Worm (Caenorhabditis elegans) whole organism, dauer: ENCODE results near the gene madf-4.
"Not testable (repeated sequence)": the region's sequence is repeated elsewhere in the genome, so short reads cannot be mapped to it uniquely, and the experiment has no call there.

Experiments used
- unc-62 ChIP-seq: sonication (generic microtip); optimal IDR thresholded peaks from 2 replicates; lab custom pipeline; 2017; ENCODE audit warnings: missing biosample characterization, missing genetic modification reagents, missing genetic modification characterization

The madf-4 gene

DNA sequence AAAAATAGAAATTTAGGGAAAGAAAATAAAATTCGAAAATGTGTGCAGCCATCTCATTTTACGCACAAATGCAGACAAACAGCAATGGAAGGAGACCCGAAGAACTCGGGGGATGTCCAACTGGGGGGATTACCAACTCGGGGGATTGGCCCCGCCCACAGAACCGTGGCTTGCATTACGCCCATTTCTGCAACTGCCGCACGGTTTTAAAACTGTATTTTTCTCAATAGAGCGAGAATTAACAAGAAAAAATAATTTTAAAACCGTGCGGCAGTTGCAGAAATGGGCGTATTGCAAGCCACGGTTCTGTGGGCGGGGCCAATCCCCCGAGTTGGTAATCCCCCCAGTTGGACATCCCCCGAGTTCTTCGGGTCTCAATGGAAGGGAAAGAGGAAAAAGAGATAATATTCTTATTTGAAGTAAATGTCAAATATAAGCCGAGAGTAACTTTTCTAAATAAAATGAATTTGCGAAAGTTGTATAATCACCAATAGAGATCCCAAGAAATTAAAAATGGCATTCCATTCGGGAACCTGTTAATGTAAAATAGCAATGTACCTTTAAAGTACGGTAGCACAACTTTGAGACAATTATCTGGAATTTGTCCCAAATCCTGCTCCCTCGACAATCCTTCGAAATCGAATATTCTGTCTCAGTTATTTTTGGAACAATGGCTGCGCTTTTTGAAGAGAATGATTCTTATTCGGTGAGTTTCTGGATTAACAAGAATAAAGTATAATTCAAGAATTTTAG is 18.6 kb upstream of the madf-4 start, which contains the start of the genes ruvb-1 and tofu-1:
Gene ruvb-1 (minus strand): TSS at position 72 of the 753 bp plus-strand sequence.
Gene tofu-1 (plus strand): TSS at position 417 of the 753 bp plus-strand sequence.
- TF ChIP-seq unc-62 (GFP tag; lab: Kevin White, UChicago) = not testable (repeated sequence)

- no peak for TF ChIP-seq unc-62 (GFP tag; lab: Kevin White, UChicago)
Measured at ce11 chrV:9978425-9978824, 16.1 kb upstream of the madf-4 start.

DNA sequence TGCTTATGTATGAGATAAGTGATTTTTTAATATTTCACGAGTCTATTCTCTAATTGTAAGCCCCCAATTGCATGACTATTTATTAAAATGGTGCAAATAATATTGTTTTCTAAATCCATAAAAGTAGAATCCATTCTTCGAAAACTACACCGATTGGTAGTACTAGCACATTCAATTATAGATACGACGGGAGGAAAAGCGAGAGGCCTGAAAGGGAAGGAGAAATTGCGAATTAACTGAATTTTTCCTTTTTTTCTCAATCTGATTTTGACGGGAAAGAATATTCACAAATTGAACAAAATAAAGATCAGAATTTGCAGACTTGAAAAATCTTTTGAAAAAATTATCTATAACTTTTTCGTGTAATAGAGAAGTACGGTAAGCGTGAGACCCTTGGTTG is 14.9 kb upstream of the madf-4 start:
- TF ChIP-seq unc-62 (GFP tag; lab: Kevin White, UChicago) = no peak

ce11 chrV:9976138-9976537 is 13.8 kb upstream of the madf-4 start, which contains the start of gene unc-41:
TSS of gene unc-41 (minus strand) at chrV:9976238.
- TF ChIP-seq unc-62 (GFP tag; lab: Kevin White, UChicago) = no peak

DNA sequence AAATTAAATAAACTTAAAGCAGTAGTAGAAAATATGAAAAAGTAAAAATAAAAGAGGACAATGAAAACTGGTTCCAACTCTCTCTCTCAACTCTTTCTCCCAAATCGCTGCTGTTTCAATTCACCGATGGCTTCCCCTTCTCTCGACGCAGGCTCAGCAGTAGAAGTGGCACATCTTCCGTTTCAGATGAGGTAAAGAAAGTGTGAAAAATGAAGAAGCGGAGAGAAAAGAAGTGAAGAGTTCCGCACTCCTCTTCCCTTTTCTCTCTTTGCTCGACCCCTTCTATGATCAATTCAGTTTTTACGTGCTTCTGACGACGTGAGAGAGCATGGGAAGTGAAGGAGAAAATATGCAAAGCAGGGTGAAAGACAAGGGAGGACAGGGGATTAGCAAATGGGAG is 12.0 kb upstream of the madf-4 start:
- TF ChIP-seq unc-62 (GFP tag; lab: Kevin White, UChicago) = no peak

ce11 chrV:9970119-9970518 is 7.8 kb upstream of the madf-4 start:
- TF ChIP-seq unc-62 (GFP tag; lab: Kevin White, UChicago) = no peak

- no peak for TF ChIP-seq unc-62 (GFP tag; lab: Kevin White, UChicago)
Measured at ce11 chrV:9965891-9966290, 3.6 kb upstream of the madf-4 start.

ce11 chrV:9964152-9964785 is 2.0 kb upstream of the madf-4 start:
- TF ChIP-seq unc-62 (GFP tag; lab: Kevin White, UChicago) = no peak

DNA sequence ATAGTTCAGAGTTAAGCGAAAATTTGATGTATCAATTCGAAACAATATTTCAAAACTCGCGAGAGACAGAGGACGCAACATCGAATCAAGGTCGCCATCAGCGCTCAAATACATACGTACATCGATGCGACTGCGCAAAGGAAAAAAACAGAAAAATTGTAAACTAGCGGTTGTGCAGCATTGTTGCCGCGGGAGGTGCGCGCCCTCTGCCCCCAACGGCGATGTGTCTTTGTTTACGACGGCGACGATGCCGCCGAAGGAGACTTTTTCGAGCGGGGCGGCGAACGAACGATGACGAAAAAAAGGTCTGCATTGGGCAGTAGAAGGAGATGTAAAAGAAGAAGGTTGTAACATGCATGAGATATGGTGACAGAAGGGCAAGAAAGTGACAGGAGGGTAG is 622 bp upstream of the madf-4 start:
- TF ChIP-seq unc-62 (GFP tag; lab: Kevin White, UChicago) = no peak

DNA sequence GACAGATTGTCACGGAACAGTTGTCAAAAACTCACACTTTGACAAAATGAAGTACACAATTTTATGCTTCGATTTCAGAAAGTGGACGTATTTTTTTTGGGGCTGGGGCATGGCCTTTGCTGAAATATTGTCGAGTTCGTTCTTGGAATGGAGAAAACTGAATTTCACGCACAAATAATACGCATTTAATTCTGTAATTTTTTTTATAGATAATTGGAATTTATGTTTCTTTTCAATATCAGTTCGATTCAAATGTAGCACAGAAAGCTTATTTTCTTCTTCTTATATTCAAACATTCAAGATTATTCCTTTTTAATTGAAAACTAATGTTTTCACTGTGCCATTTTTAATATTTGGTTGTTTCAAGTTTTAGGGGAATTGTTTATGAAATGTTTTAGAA is 1.9 kb downstream of the madf-4 start, which contains the start of gene T07C12.10:
Gene T07C12.10 (minus strand): TSS at position 101 of the 400 bp plus-strand sequence.
- TF ChIP-seq unc-62 (GFP tag; lab: Kevin White, UChicago) = no peak

DNA sequence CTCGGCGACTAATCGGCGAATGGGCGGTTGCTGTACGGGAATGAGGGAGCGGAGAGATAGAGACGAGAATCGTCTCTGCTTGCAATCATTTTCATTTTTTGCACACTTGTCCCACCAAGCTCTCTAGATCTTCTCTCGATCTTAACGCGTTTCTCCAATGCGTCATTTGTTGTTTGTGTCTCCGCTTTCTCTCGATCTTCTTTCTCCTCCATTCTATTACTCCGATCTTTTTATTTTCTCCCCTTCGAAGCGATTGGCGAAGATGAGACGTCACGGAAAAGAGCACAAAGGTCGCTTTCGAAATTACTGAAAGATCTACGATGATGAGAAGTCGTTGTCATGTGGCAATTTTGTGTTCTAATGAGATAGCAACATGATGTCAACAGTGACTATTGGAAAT is 3.6 kb downstream of the madf-4 start:
- TF ChIP-seq unc-62 (GFP tag; lab: Kevin White, UChicago) = no peak

DNA sequence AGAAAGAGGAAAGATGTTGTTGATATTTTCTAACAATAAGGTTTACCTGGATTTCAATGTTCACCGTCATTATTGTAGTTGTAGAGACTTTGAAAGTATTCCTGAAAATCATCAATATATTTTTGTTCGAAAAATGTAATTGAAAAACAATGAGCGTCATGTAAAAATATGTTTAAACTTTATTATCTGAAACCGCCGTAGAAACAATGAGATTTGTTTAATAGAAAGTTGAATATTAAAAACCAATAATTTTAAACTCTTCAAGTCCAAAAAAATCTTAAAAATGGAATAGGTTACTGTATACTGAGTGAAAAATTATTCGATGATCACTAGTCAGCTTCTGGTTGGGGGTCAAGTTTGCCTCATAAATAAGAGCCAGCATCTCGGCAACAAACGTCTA is 4.1 kb downstream of the madf-4 start, which contains the start of gene anmt-3:
Gene anmt-3 (minus strand): TSS at position 101 of the 400 bp plus-strand sequence.
- no peak for TF ChIP-seq unc-62 (GFP tag; lab: Kevin White, UChicago)

- TF ChIP-seq unc-62 (GFP tag; lab: Kevin White, UChicago) = no peak
Measured at ce11 chrV:9952396-9952795, 9.9 kb downstream of the madf-4 start, which contains the start of gene mam-5. TSS of gene mam-5 (plus strand) at chrV:9952699.

DNA sequence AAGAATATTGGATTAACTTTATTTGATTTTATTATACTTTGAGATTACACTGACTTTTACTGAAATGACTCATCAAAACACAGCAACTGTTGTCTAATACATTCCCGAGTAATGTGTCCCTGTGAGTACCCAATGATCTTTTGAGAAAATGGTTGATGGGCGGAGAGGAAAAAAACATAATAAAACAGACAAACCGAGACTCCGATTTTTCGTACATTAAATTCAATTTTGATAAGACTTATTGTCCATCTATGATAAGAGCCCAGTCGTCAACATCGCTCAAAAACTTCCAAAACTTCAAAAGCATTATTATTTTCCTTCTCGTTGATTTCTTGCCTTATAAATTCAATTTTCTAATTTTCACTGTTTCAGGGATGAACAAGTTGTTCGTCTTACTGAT is 11.4 kb downstream of the madf-4 start, which contains the start of gene ttr-46:
Gene ttr-46 (plus strand): TSS at position 373 of the 400 bp plus-strand sequence.
- TF ChIP-seq unc-62 (GFP tag; lab: Kevin White, UChicago) = no peak

ce11 chrV:9948840-9949239 is 13.5 kb downstream of the madf-4 start, which contains the start of gene nlp-58:
TSS of gene nlp-58 (minus strand) at chrV:9948940.
- TF ChIP-seq unc-62 (GFP tag; lab: Kevin White, UChicago) = no peak

DNA sequence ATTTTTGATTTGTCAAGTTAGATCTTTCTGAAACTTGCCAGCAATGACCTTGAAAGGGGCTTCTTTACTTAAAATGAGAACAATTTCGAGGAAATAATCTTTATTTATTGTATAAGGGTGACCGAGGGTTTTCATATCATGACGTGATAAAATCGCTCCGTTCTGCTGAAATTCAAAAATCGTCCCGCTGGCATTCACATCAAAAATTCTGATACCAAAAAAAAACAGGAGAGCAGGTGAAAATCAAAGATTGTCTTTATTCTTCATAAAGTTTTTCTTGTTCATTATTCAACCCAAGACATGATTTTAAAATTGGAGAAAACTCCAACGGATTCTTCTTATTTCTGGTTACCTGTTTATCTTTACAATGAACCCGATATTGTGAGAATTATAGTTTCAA is 18.2 kb downstream of the madf-4 start, which contains the start of gene sre-28:
Gene sre-28 (plus strand): TSS at position 301 of the 400 bp plus-strand sequence.
- no peak for TF ChIP-seq unc-62 (GFP tag; lab: Kevin White, UChicago)
